Worm (Caenorhabditis elegans) whole organism, young adult: Measurements from ENCODE around the gene let-805.

ENCODE experiments used
- B0035.1 ChIP-seq: sonication (generic microtip); optimal IDR thresholded peaks from 2 replicates; lab custom pipeline; 2016; ENCODE audit warnings: missing genetic modification characterization, mild to moderate bottlenecking, missing compliant biosample characterization, missing genotype, missing genetic modification reagents
- C06A6.2 ChIP-seq: fragments of 200-800 bp; sonication (Bioruptor generic); conservative IDR thresholded peaks from 2 replicates; pipeline ENCODE4 v1.3.6; 2022; ENCODE audit warnings: missing genetic modification characterization, missing compliant biosample characterization
- F23B12.7 ChIP-seq: sonication (generic microtip); optimal IDR thresholded peaks from 2 replicates; lab custom pipeline; 2017; ENCODE audit warnings: missing genetic modification characterization, mild to moderate bottlenecking, missing compliant biosample characterization, antibody characterized with exemption, moderate library complexity; ENCODE audit not compliant: insufficient read depth
- F55B11.4 ChIP-seq: sonication (generic microtip); optimal IDR thresholded peaks from 2 replicates; lab custom pipeline; 2016; ENCODE audit warnings: missing compliant biosample characterization, missing genetic modification characterization, borderline replicate concordance; ENCODE audit not compliant: insufficient read depth
- F57A8.1 ChIP-seq: fragments of 200-800 bp; sonication (Bioruptor generic); optimal IDR thresholded peaks from 2 replicates; lab custom pipeline; 2018; ENCODE audit warnings: mild to moderate bottlenecking, missing genetic modification characterization, moderate library complexity, missing compliant biosample characterization
- Y53G8AR.9 ChIP-seq: fragments of 200-800 bp; sonication (Bioruptor generic); conservative IDR thresholded peaks from 2 replicates; pipeline ENCODE4 v1.3.6; 2022; ENCODE audit warnings: missing genetic modification reagents, missing genetic modification characterization, missing compliant biosample characterization
- ccch-3 ChIP-seq: fragments of 200-800 bp; sonication (Bioruptor generic); optimal IDR thresholded peaks from 2 replicates; lab custom pipeline; 2018; ENCODE audit warnings: mild to moderate bottlenecking, missing genetic modification characterization, missing compliant biosample characterization
- ceh-100 ChIP-seq: fragments of 200-800 bp; sonication (Bioruptor generic); IDR thresholded peaks from 2 replicates; pipeline ENCODE4 v1.3.6; 2022; ENCODE audit warnings: missing genetic modification reagents, missing genetic modification characterization, missing compliant biosample characterization
- die-1 ChIP-seq: sonication (generic microtip); optimal IDR thresholded peaks from 2 replicates; lab custom pipeline; 2016; ENCODE audit warnings: missing genotype, mild to moderate bottlenecking, missing genetic modification characterization, missing compliant biosample characterization
- dox-1 ChIP-seq: fragments of 200-800 bp; sonication (Bioruptor generic); IDR thresholded peaks from 2 replicates; pipeline ENCODE4 v1.3.6; 2022; ENCODE audit warnings: missing genetic modification reagents, missing genetic modification characterization, missing compliant biosample characterization
- dpff-1 ChIP-seq: sonication (generic microtip); optimal IDR thresholded peaks from 2 replicates; lab custom pipeline; 2017; ENCODE audit warnings: mild to moderate bottlenecking, missing genetic modification characterization, missing compliant biosample characterization
- efl-1 ChIP-seq: fragments of 150-350 bp; optimal IDR thresholded peaks from 2 replicates; lab custom pipeline; 2014; ENCODE audit warnings: missing biosample characterization, missing genetic modification reagents, missing genetic modification characterization
- egl-18 ChIP-seq: fragments of 200-800 bp; sonication (Bioruptor generic); IDR thresholded peaks from 2 replicates; pipeline ENCODE4 v1.3.6; 2022; ENCODE audit warnings: missing genetic modification reagents, missing genetic modification characterization, missing compliant biosample characterization
- egl-44 ChIP-seq: fragments of 200-800 bp; sonication (Bioruptor generic); IDR thresholded peaks from 2 replicates; pipeline ENCODE4 v1.3.6; 2022; ENCODE audit warnings: missing genetic modification reagents, missing genetic modification characterization, missing compliant biosample characterization
- egrh-3 ChIP-seq: fragments of 200-800 bp; sonication (Bioruptor generic); IDR thresholded peaks from 2 replicates; pipeline ENCODE4 v1.3.6; 2022; ENCODE audit warnings: missing genetic modification reagents, missing genetic modification characterization, missing compliant biosample characterization
- fkh-3 ChIP-seq: sonication (generic microtip); optimal IDR thresholded peaks from 2 replicates; lab custom pipeline; 2016; ENCODE audit warnings: mild to moderate bottlenecking, missing genetic modification characterization, missing compliant biosample characterization
- lag-1 ChIP-seq: fragments of 200-800 bp; sonication (Bioruptor generic); IDR thresholded peaks from 2 replicates; pipeline ENCODE4 v1.3.6; 2022; ENCODE audit warnings: missing genetic modification reagents, missing genetic modification characterization, missing compliant biosample characterization
- lin-40 ChIP-seq: sonication (generic microtip); optimal IDR thresholded peaks from 2 replicates; lab custom pipeline; 2016; ENCODE audit warnings: missing genetic modification characterization, mild to moderate bottlenecking, missing compliant biosample characterization, missing genotype, missing genetic modification reagents
- lir-1 ChIP-seq: fragments of 200-800 bp; sonication (Bioruptor generic); conservative IDR thresholded peaks from 2 replicates; pipeline ENCODE4 v1.3.6; 2022; ENCODE audit warnings: missing genetic modification reagents, missing genetic modification characterization, missing compliant biosample characterization
- lsl-1 ChIP-seq: fragments of 200-800 bp; sonication (Bioruptor generic); optimal IDR thresholded peaks from 2 replicates; lab custom pipeline; 2018; ENCODE audit warnings: mild to moderate bottlenecking, missing genetic modification characterization, moderate library complexity, missing compliant biosample characterization
- madf-8 ChIP-seq: fragments of 200-800 bp; sonication (Bioruptor generic); conservative IDR thresholded peaks from 2 replicates; pipeline ENCODE4 v1.3.6; 2022; ENCODE audit warnings: missing genetic modification reagents, missing genetic modification characterization, missing compliant biosample characterization
- mcd-1 ChIP-seq: fragments of 200-800 bp; sonication (Bioruptor generic); IDR thresholded peaks from 2 replicates; pipeline ENCODE4 v1.3.6; 2022; ENCODE audit warnings: missing genetic modification reagents, missing genetic modification characterization, missing compliant biosample characterization
- mes-4 ChIP-seq: sonication (generic microtip); optimal IDR thresholded peaks from 2 replicates; lab custom pipeline; 2016; ENCODE audit warnings: missing genotype, missing genetic modification characterization, missing compliant biosample characterization
- mxl-1 ChIP-seq: sonication (generic microtip); optimal IDR thresholded peaks from 2 replicates; lab custom pipeline; 2016; ENCODE audit warnings: missing genetic modification characterization, missing compliant biosample characterization
- nfyb-1 ChIP-seq: fragments of 200-800 bp; sonication (Bioruptor generic); IDR thresholded peaks from 2 replicates; pipeline ENCODE4 v1.3.6; 2022; ENCODE audit warnings: missing genetic modification reagents, missing genetic modification characterization, missing compliant biosample characterization
- nhr-120 ChIP-seq: fragments of 200-800 bp; sonication (Bioruptor generic); IDR thresholded peaks from 2 replicates; pipeline ENCODE4 v1.3.6; 2022; ENCODE audit warnings: missing genetic modification characterization, missing compliant biosample characterization
- nhr-80 ChIP-seq: sonication (generic microtip); optimal IDR thresholded peaks from 2 replicates; lab custom pipeline; 2016; ENCODE audit warnings: missing genetic modification characterization, missing compliant biosample characterization
- pbrm-1 ChIP-seq: fragments of 200-800 bp; sonication (Bioruptor generic); IDR thresholded peaks from 2 replicates; pipeline ENCODE4 v1.3.6; 2022; ENCODE audit warnings: missing genetic modification reagents, missing genetic modification characterization, missing compliant biosample characterization
- pha-4 ChIP-seq: fragments of 150-350 bp; sonication (generic microtip); optimal IDR thresholded peaks from 2 replicates; lab custom pipeline; 2014; ENCODE audit warnings: missing biosample characterization, missing genetic modification reagents, missing genetic modification characterization
- snpc-1.1 ChIP-seq: sonication (generic microtip); optimal IDR thresholded peaks from 2 replicates; lab custom pipeline; 2017; ENCODE audit warnings: missing genetic modification characterization, mild to moderate bottlenecking, missing compliant biosample characterization, antibody characterized with exemption, moderate library complexity, missing genotype, missing genetic modification reagents; ENCODE audit not compliant: insufficient read depth
- snpc-4 ChIP-seq, 5 experiments: fragments of 150-350 bp in 1 of 5; sonication (generic microtip) in 4 of 5; optimal IDR thresholded peaks; 2 replicates each; lab custom pipeline; 2014 to 2018; ENCODE audit warnings: missing genetic modification characterization in 5 of 5, missing biosample characterization in 3 of 5, antibody characterized with exemption in 2 of 5, mild to moderate bottlenecking in 2 of 5, missing compliant biosample characterization in 2 of 5, missing genotype in 2 of 5, moderate library complexity in 2 of 5, missing genetic modification reagents in 1 of 5
- zfh-2 ChIP-seq: fragments of 200-800 bp; sonication (Bioruptor generic); conservative IDR thresholded peaks from 2 replicates; pipeline ENCODE4 v1.3.6; 2022; ENCODE audit warnings: missing genetic modification reagents, missing genetic modification characterization, missing compliant biosample characterization
- zim-3 ChIP-seq: sonication (generic microtip); optimal IDR thresholded peaks from 2 replicates; lab custom pipeline; 2017; ENCODE audit warnings: mild to moderate bottlenecking, missing genetic modification characterization, moderate library complexity, missing compliant biosample characterization
- ztf-18 ChIP-seq: sonication (generic microtip); optimal IDR thresholded peaks from 2 replicates; lab custom pipeline; 2016; ENCODE audit warnings: missing genotype, mild to moderate bottlenecking, missing genetic modification characterization, missing compliant biosample characterization
- ztf-26 ChIP-seq: sonication (generic microtip); optimal IDR thresholded peaks from 2 replicates; lab custom pipeline; 2017; ENCODE audit warnings: missing genetic modification characterization, missing compliant biosample characterization

let-805 gene

ce11 chrIII:2636137-2636536 lies 21.7 kb upstream of the let-805 start, which contains the start of gene zmp-2:
Gene zmp-2 (plus strand): TSS chrIII:2636383.
- TF ChIP-seq dpff-1 (tag; lab: Kevin White, UChicago) = no peak
- TF ChIP-seq madf-8 = no peak
- no peak for TF ChIP-seq pha-4 (tag; lab: Kevin White, UChicago)
- no peak for TF ChIP-seq nfyb-1 (GFP tag; lab: Robert Waterston, UW)
- TF ChIP-seq egrh-3 (GFP tag; lab: Robert Waterston, UW) = peak; percentile 57; the same call in 1 of the 2 replicates
- peak; percentile 36; the same call in 1 of the 2 replicates for TF ChIP-seq pbrm-1 (GFP tag; lab: Robert Waterston, UW)
- no peak for TF ChIP-seq ztf-26 (tag; lab: Kevin White, UChicago)
- no peak for TF ChIP-seq mes-4 (tag; lab: Kevin White, UChicago)
- peak; percentile 77 for TF ChIP-seq zfh-2 (GFP tag; lab: Robert Waterston, UW)
- no peak for TF ChIP-seq ztf-18
- TF ChIP-seq lag-1 (GFP tag; lab: Robert Waterston, UW) = no peak
- no peak for TF ChIP-seq lir-1 (GFP tag; lab: Robert Waterston, UW)
- TF ChIP-seq nhr-120 (GFP tag; lab: Robert Waterston, UW) = no peak
- TF ChIP-seq mxl-1 (tag; lab: Kevin White, UChicago) = no peak
- TF ChIP-seq efl-1 (GFP tag; lab: Kevin White, UChicago) = no peak
- no peak for TF ChIP-seq ccch-3

ce11 chrIII:2641659-2642058 lies 16.2 kb upstream of the let-805 start:
- no peak for TF ChIP-seq dox-1 (GFP tag; lab: Robert Waterston, UW)
- TF ChIP-seq Y53G8AR.9 = no peak
- no peak for TF ChIP-seq snpc-1.1 (tag; lab: Kevin White, UChicago)
- no peak for TF ChIP-seq zim-3 (tag; lab: Kevin White, UChicago)
- TF ChIP-seq nhr-80 (tag; lab: Kevin White, UChicago) = no peak
- TF ChIP-seq egl-44 (GFP tag; lab: Robert Waterston, UW) = no peak
- no peak for TF ChIP-seq egl-18 (GFP tag; lab: Robert Waterston, UW)
- TF ChIP-seq F57A8.1 (GFP tag; lab: Kevin White, UChicago) = no peak
- TF ChIP-seq mcd-1 (GFP tag; lab: Robert Waterston, UW) = no peak
- no peak for TF ChIP-seq F55B11.4
- TF ChIP-seq C06A6.2 (GFP tag; lab: Robert Waterston, UW) = no peak
- no peak for TF ChIP-seq die-1 (tag; lab: Kevin White, UChicago)
- TF ChIP-seq F23B12.7 (tag; lab: Kevin White, UChicago) = no peak
- TF ChIP-seq B0035.1 (tag; lab: Kevin White, UChicago) = no peak
- no peak for TF ChIP-seq lin-40 (tag; lab: Kevin White, UChicago)
- no peak for TF ChIP-seq fkh-3 (tag; lab: Kevin White, UChicago)
- TF ChIP-seq ceh-100 (GFP tag; lab: Robert Waterston, UW) = no peak
- TF ChIP-seq snpc-4 (GFP tag; optimal IDR thresholded peaks at IDR 0.05; lab: Kevin White, UChicago) = no peak
- no peak for TF ChIP-seq snpc-4 (tag; optimal IDR thresholded peaks at IDR 0.05; lab: Kevin White, UChicago)
- no peak for TF ChIP-seq lir-1 (GFP tag; lab: Robert Waterston, UW)
- no peak for TF ChIP-seq lsl-1 (GFP tag; lab: Kevin White, UChicago)
